Fruit fly (Drosophila melanogaster): ENCODE measurements around the gene CG2258.

CG2258 gene

DNA sequence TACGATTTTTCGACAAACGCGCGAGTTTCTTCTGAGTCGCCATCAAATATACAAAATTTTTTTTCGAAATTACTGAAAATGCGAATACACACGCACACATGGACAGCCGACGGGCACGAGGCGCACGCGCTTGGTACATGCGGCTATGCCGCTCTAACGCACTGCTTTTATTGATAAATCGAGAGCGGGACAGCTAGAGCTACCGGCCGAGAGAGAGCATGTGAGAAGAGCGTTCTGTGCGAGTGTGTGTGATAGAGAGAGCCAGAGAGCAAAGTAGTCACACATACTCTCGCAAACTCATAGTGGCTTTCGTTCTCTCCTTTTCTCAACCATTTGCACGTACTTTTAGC is 41.0 kb downstream of the CG2258 start:
- TF ChIP-seq Crg-1 (GFP tag; optimal IDR thresholded peaks at IDR 0.05) = no peak
- TF ChIP-seq Mnt (GFP tag; optimal IDR thresholded peaks at IDR 0.05) = peak; percentile 97
- peak; percentile 56 for TF ChIP-seq kay (GFP tag; ENCODE audit: borderline replicate concordance)
- TF ChIP-seq CG1620 (GFP tag; optimal IDR thresholded peaks at IDR 0.05) = no peak
- TF ChIP-seq CG11617 (GFP tag; optimal IDR thresholded peaks at IDR 0.05) = no peak
- no peak for TF ChIP-seq toe (GFP tag; optimal IDR thresholded peaks at IDR 0.05)
- TF ChIP-seq CG14711 (tag; optimal IDR thresholded peaks at IDR 0.05) = no peak
- TF ChIP-seq CG5204 (GFP tag; optimal IDR thresholded peaks at IDR 0.05) = no peak
- peak; percentile 24 for TF ChIP-seq tj (GFP tag; optimal IDR thresholded peaks at IDR 0.05)
- TF ChIP-seq pad (GFP tag; optimal IDR thresholded peaks at IDR 0.05) = peak; percentile 78
- TF ChIP-seq cic (GFP tag; optimal IDR thresholded peaks at IDR 0.05) = peak; percentile 69
- no peak for TF ChIP-seq cnc (optimal IDR thresholded peaks at IDR 0.05)

dm6 chrX:8060148-8060920 is 41.6 kb downstream of the CG2258 start:
- TF ChIP-seq tj (GFP tag; optimal IDR thresholded peaks at IDR 0.05) = peak; percentile 35
- no peak for TF ChIP-seq pad (GFP tag; optimal IDR thresholded peaks at IDR 0.05)
- peak; percentile 36 for TF ChIP-seq ovo (GFP tag; optimal IDR thresholded peaks at IDR 0.05)
- TF ChIP-seq CG5204 (GFP tag; optimal IDR thresholded peaks at IDR 0.05) = no peak
- peak; percentile 87 for TF ChIP-seq kay (GFP tag; ENCODE audit: borderline replicate concordance)

dm6 chrX:8059629-8060028 is 42.3 kb downstream of the CG2258 start:
- TF ChIP-seq pad (GFP tag; optimal IDR thresholded peaks at IDR 0.05) (no peak), Mnt (GFP tag; optimal IDR thresholded peaks at IDR 0.05) (peak; percentile 78)

- TF ChIP-seq CG7101 (tag; optimal IDR thresholded peaks at IDR 0.05) = peak; percentile 11
- TF ChIP-seq tj (GFP tag; optimal IDR thresholded peaks at IDR 0.05) = peak; percentile 59
- TF ChIP-seq CG33017 (tag; optimal IDR thresholded peaks at IDR 0.05) = no peak
- TF ChIP-seq Mnt (GFP tag; optimal IDR thresholded peaks at IDR 0.05) = peak; percentile 92
- peak; percentile 9 for TF ChIP-seq CG11617 (GFP tag; optimal IDR thresholded peaks at IDR 0.05)
- no peak for TF ChIP-seq CG5204 (GFP tag; optimal IDR thresholded peaks at IDR 0.05)
- no peak for TF ChIP-seq ovo (GFP tag; optimal IDR thresholded peaks at IDR 0.05)
- TF ChIP-seq Clk (GFP tag; optimal IDR thresholded peaks at IDR 0.05) = no peak
- TF ChIP-seq cnc (optimal IDR thresholded peaks at IDR 0.05) = no peak
- TF ChIP-seq Crg-1 (GFP tag; optimal IDR thresholded peaks at IDR 0.05) = no peak
- no peak for TF ChIP-seq toe (GFP tag; optimal IDR thresholded peaks at IDR 0.05)
- peak; percentile 4 for TF ChIP-seq bab1 (GFP tag; optimal IDR thresholded peaks at IDR 0.05)
- peak; percentile 0 for TF ChIP-seq CG12768 (GFP tag; optimal IDR thresholded peaks at IDR 0.05)
- peak; percentile 81 for TF ChIP-seq cic (GFP tag; optimal IDR thresholded peaks at IDR 0.05)
- TF ChIP-seq kay (GFP tag; ENCODE audit: borderline replicate concordance) = peak; percentile 93
- TF ChIP-seq CG7045 (GFP tag; optimal IDR thresholded peaks at IDR 0.05) = no peak
- peak; percentile 65 for TF ChIP-seq pad (GFP tag; optimal IDR thresholded peaks at IDR 0.05)
Observed at dm6 chrX:8058446-8058900, 43.4 kb downstream of the CG2258 start.

DNA sequence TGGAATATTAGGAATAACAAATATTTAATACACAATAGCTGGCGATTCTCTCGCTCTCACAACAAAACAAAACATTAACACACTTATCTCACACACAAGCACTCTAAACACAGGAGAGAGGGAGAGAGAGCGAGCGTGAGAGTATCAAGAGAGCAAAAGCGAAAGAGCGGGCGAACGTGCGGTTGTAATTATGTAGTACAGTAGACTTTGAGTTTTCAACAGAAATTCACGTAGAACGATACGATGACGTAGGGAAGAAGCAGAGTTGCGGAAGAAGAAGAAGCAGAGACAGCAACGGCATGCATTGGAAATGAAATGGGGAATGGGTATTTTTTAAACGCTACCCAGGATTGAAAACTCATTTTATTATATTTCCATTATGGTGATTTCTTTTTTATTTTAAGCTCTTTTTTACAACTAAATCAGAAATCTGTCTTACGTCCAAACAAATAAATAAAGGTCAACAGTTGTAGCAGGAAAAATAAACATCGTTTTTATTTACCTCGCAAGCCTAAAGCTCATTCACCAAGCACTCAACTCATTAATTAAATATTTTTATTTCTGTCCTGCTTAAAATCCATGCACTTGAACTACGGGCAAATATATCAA is 44.0 kb downstream of the CG2258 start:
- TF ChIP-seq CG11617 (GFP tag; optimal IDR thresholded peaks at IDR 0.05) = no peak
- peak; percentile 25 for TF ChIP-seq kay (GFP tag; ENCODE audit: borderline replicate concordance)
- TF ChIP-seq Clk (GFP tag; optimal IDR thresholded peaks at IDR 0.05) = no peak
- no peak for TF ChIP-seq CG5204 (GFP tag; optimal IDR thresholded peaks at IDR 0.05)
- peak; percentile 10 for TF ChIP-seq Hr96 (GFP tag; optimal IDR thresholded peaks at IDR 0.05)

- TF ChIP-seq Mnt (GFP tag; optimal IDR thresholded peaks at IDR 0.05) (no peak), ovo (GFP tag; optimal IDR thresholded peaks at IDR 0.05) (peak; percentile 68), CG33017 (tag; optimal IDR thresholded peaks at IDR 0.05) (no peak), CG1620 (GFP tag; optimal IDR thresholded peaks at IDR 0.05) (peak; percentile 33), toe (GFP tag; optimal IDR thresholded peaks at IDR 0.05) (peak; percentile 48), tj (GFP tag; optimal IDR thresholded peaks at IDR 0.05) (peak; percentile 77), CG12768 (GFP tag; optimal IDR thresholded peaks at IDR 0.05) (peak; percentile 6), CG7101 (tag; optimal IDR thresholded peaks at IDR 0.05) (peak; percentile 72), pad (GFP tag; optimal IDR thresholded peaks at IDR 0.05) (peak; percentile 34), CG11617 (GFP tag; optimal IDR thresholded peaks at IDR 0.05) (peak; percentile 76), Crg-1 (GFP tag; optimal IDR thresholded peaks at IDR 0.05) (peak; percentile 67), Hr96 (GFP tag; optimal IDR thresholded peaks at IDR 0.05) (peak; percentile 62), kay (GFP tag; ENCODE audit: borderline replicate concordance) (no peak), bab1 (GFP tag; optimal IDR thresholded peaks at IDR 0.05) (no peak), CG14711 (tag; optimal IDR thresholded peaks at IDR 0.05) (peak; percentile 44), CG5204 (GFP tag; optimal IDR thresholded peaks at IDR 0.05) (peak; percentile 63), cic (GFP tag; optimal IDR thresholded peaks at IDR 0.05) (no peak), CG7045 (GFP tag; optimal IDR thresholded peaks at IDR 0.05) (peak; percentile 43), cnc (optimal IDR thresholded peaks at IDR 0.05) (no peak), Clk (GFP tag; optimal IDR thresholded peaks at IDR 0.05) (no peak)
Observed at dm6 chrX:8057299-8057730, 44.6 kb downstream of the CG2258 start.
